Worm (Caenorhabditis elegans): ENCODE results near the gene F58H1.6.

DNA sequence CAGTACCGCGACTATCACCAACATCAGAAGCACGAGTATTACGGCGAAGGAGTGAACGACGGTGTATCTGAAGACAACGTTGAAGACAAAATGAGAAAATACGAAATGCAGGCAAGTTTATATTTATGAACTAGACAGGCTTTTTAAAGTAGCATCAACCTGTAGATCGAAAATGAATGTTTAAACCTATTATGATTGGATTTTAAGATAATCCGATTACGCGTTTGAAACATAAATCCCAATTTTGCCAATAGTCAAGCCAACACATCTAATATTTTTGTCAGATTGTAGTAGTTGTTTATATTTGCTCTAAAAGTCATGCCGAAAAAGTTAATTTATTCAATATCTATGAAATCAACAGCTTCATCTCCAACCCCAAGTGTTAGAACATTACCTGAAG lies 41.2 kb upstream of the F58H1.6 start:
- TF ChIP-seq pha-4 (tag; optimal IDR thresholded peaks at IDR 0.05) (no peak), ztf-16 (tag; optimal IDR thresholded peaks at IDR 0.05) (no peak), ama-1 (optimal IDR thresholded peaks at IDR 0.05) (no peak), nfya-1 (tag; optimal IDR thresholded peaks at IDR 0.05) (no peak), pag-3 (tag; optimal IDR thresholded peaks at IDR 0.05; ENCODE audit: borderline replicate concordance) (no peak), pqm-1 (tag; optimal IDR thresholded peaks at IDR 0.05) (no peak), dve-1 (tag; optimal IDR thresholded peaks at IDR 0.05) (no peak), pha-2 (tag; optimal IDR thresholded peaks at IDR 0.05) (no peak), nhr-11 (tag; optimal IDR thresholded peaks at IDR 0.05) (no peak), odd-2 (tag; optimal IDR thresholded peaks at IDR 0.05) (no peak), syd-9 (tag; optimal IDR thresholded peaks at IDR 0.05) (no peak), unc-86 (tag; optimal IDR thresholded peaks at IDR 0.05) (no peak), pax-1 (tag; optimal IDR thresholded peaks at IDR 0.05) (no peak), tbx-2 (tag; optimal IDR thresholded peaks at IDR 0.05) (no peak)
